Worm (Caenorhabditis elegans): ENCODE results near the gene oga-1.

Gene oga-1

ce11 chrX:9300379-9300778 is 46.9 kb downstream of the oga-1 start:
- TF ChIP-seq hmg-4 (GFP tag; optimal IDR thresholded peaks at IDR 0.05): peak; percentile 5
- TF ChIP-seq tra-4 (tag; optimal IDR thresholded peaks at IDR 0.05): no peak
- no peak for TF ChIP-seq pes-1 (GFP tag; IDR thresholded peaks at IDR 0.05)

ce11 chrX:9298846-9299245 is 48.4 kb downstream of the oga-1 start, which contains the start of gene B0416.2:
Gene B0416.2, plus strand, starts transcription at chrX:9299146.
- TF ChIP-seq hnd-1 (tag; optimal IDR thresholded peaks at IDR 0.05) (no peak), tra-4 (tag; optimal IDR thresholded peaks at IDR 0.05) (no peak), tbx-11 (GFP tag; IDR thresholded peaks at IDR 0.05) (no peak), pes-1 (GFP tag; IDR thresholded peaks at IDR 0.05) (no peak), ets-7 (tag; optimal IDR thresholded peaks at IDR 0.05) (no peak), scrt-1 (GFP tag; IDR thresholded peaks at IDR 0.05) (no peak), hmbx-1 (tag; optimal IDR thresholded peaks at IDR 0.05) (no peak), B0310.2 (tag; optimal IDR thresholded peaks at IDR 0.05) (no peak), flt-1 (GFP tag; IDR thresholded peaks at IDR 0.05) (no peak), hmg-4 (GFP tag; optimal IDR thresholded peaks at IDR 0.05) (no peak), sea-1 (GFP tag; conservative IDR thresholded peaks at IDR 0.05) (no peak), tbx-37 (GFP tag; conservative IDR thresholded peaks at IDR 0.05) (no peak), ceh-13 (GFP tag; optimal IDR thresholded peaks at IDR 0.05) (no peak)

ce11 chrX:9297834-9298233 is 49.4 kb downstream of the oga-1 start, which contains the start of gene B0416.7:
Gene B0416.7, minus strand, starts transcription at chrX:9297934.
- no peak for TF ChIP-seq aly-1 (tag; optimal IDR thresholded peaks at IDR 0.05)

ce11 chrX:9296591-9296990 is 50.6 kb downstream of the oga-1 start, which contains the start of gene gly-13:
Gene gly-13, minus strand, starts transcription at chrX:9296622.
- TF ChIP-seq pes-1 (GFP tag; IDR thresholded peaks at IDR 0.05): no peak; the same call in none of the 2 replicates
- TF ChIP-seq aly-1 (tag; optimal IDR thresholded peaks at IDR 0.05): no peak
- peak; percentile 58 for TF ChIP-seq hmg-4 (GFP tag; optimal IDR thresholded peaks at IDR 0.05)
- peak; percentile 88 for TF ChIP-seq F13C5.2 (tag; optimal IDR thresholded peaks at IDR 0.05)
- no peak for TF ChIP-seq ama-1 (optimal IDR thresholded peaks at IDR 0.05)
- TF ChIP-seq tbx-37 (GFP tag; conservative IDR thresholded peaks at IDR 0.05): peak; percentile 49; the same call in 1 of the 2 replicates
- peak; percentile 44 for TF ChIP-seq ceh-13 (GFP tag; optimal IDR thresholded peaks at IDR 0.05)
- TF ChIP-seq hmbx-1 (tag; optimal IDR thresholded peaks at IDR 0.05): peak; percentile 40
- peak; percentile 33 for TF ChIP-seq hnd-1 (tag; optimal IDR thresholded peaks at IDR 0.05)
- TF ChIP-seq scrt-1 (GFP tag; IDR thresholded peaks at IDR 0.05): peak; percentile 76
- peak; percentile 60; the same call in 1 of the 2 replicates for TF ChIP-seq tbx-11 (GFP tag; IDR thresholded peaks at IDR 0.05)
- peak; percentile 38 for TF ChIP-seq B0310.2 (tag; optimal IDR thresholded peaks at IDR 0.05)
- TF ChIP-seq ets-7 (tag; optimal IDR thresholded peaks at IDR 0.05): no peak
- TF ChIP-seq flt-1 (GFP tag; IDR thresholded peaks at IDR 0.05): peak; percentile 51
- no peak for TF ChIP-seq tra-4 (tag; optimal IDR thresholded peaks at IDR 0.05)
- peak; percentile 78 for TF ChIP-seq ceh-36 (tag; optimal IDR thresholded peaks at IDR 0.05)
- TF ChIP-seq sea-1 (GFP tag; conservative IDR thresholded peaks at IDR 0.05): peak; percentile 67; the same call in 1 of the 2 replicates

- TF ChIP-seq B0310.2 (tag; optimal IDR thresholded peaks at IDR 0.05) (no peak), flt-1 (GFP tag; IDR thresholded peaks at IDR 0.05) (no peak), F13C5.2 (tag; optimal IDR thresholded peaks at IDR 0.05) (no peak), tra-4 (tag; optimal IDR thresholded peaks at IDR 0.05) (no peak), tbx-37 (GFP tag; conservative IDR thresholded peaks at IDR 0.05) (no peak), ets-7 (tag; optimal IDR thresholded peaks at IDR 0.05) (no peak), hnd-1 (tag; optimal IDR thresholded peaks at IDR 0.05) (no peak), pes-1 (GFP tag; IDR thresholded peaks at IDR 0.05) (no peak), aly-1 (tag; optimal IDR thresholded peaks at IDR 0.05) (no peak), hmbx-1 (tag; optimal IDR thresholded peaks at IDR 0.05) (no peak), ceh-36 (tag; optimal IDR thresholded peaks at IDR 0.05) (no peak), scrt-1 (GFP tag; IDR thresholded peaks at IDR 0.05) (no peak), tbx-11 (GFP tag; IDR thresholded peaks at IDR 0.05) (no peak), ceh-13 (GFP tag; optimal IDR thresholded peaks at IDR 0.05) (no peak), hmg-4 (GFP tag; optimal IDR thresholded peaks at IDR 0.05) (no peak), ama-1 (optimal IDR thresholded peaks at IDR 0.05) (no peak), sea-1 (GFP tag; conservative IDR thresholded peaks at IDR 0.05) (no peak)
Measured at ce11 chrX:9295471-9295870, 51.8 kb downstream of the oga-1 start.
